Fruit fly (Drosophila melanogaster): ENCODE results near the gene eEF1alpha2.

eEF1alpha2 gene

dm6 chr3R:31709142-31709541 is 29.1 kb upstream of the eEF1alpha2 start:
- no peak for TF ChIP-seq CG17801 (GFP tag; optimal IDR thresholded peaks at IDR 0.05; ENCODE audit: partially characterized antibody)

- no peak for TF ChIP-seq CG17801 (GFP tag; optimal IDR thresholded peaks at IDR 0.05; ENCODE audit: partially characterized antibody)
Measured at dm6 chr3R:31709769-31710168, 28.5 kb upstream of the eEF1alpha2 start.

dm6 chr3R:31711270-31712029 is 26.8 kb upstream of the eEF1alpha2 start:
- TF ChIP-seq CG17801 (GFP tag; optimal IDR thresholded peaks at IDR 0.05; ENCODE audit: partially characterized antibody): no peak

- TF ChIP-seq CG17801 (GFP tag; optimal IDR thresholded peaks at IDR 0.05; ENCODE audit: partially characterized antibody): no peak
Measured at dm6 chr3R:31712585-31712984, 25.7 kb upstream of the eEF1alpha2 start.

dm6 chr3R:31713306-31714123 is 24.8 kb upstream of the eEF1alpha2 start, which contains the start of gene ttk:
ttk (plus strand) TSS chr3R:31713867.
- peak; percentile 64 for TF ChIP-seq CG17801 (GFP tag; optimal IDR thresholded peaks at IDR 0.05; ENCODE audit: partially characterized antibody)

dm6 chr3R:31714876-31715712 is 23.2 kb upstream of the eEF1alpha2 start:
- TF ChIP-seq CG17801 (GFP tag; optimal IDR thresholded peaks at IDR 0.05; ENCODE audit: partially characterized antibody): no peak

dm6 chr3R:31715713-31716024 is 22.6 kb upstream of the eEF1alpha2 start:
- TF ChIP-seq CG17801 (GFP tag; optimal IDR thresholded peaks at IDR 0.05; ENCODE audit: partially characterized antibody): no peak

- TF ChIP-seq CG17801 (GFP tag; optimal IDR thresholded peaks at IDR 0.05; ENCODE audit: partially characterized antibody): no peak
Measured at dm6 chr3R:31716265-31716664, 22.0 kb upstream of the eEF1alpha2 start.

dm6 chr3R:31717299-31718167 is 20.7 kb upstream of the eEF1alpha2 start:
- TF ChIP-seq CG17801 (GFP tag; optimal IDR thresholded peaks at IDR 0.05; ENCODE audit: partially characterized antibody): no peak

dm6 chr3R:31718168-31718565 is 20.1 kb upstream of the eEF1alpha2 start:
- no peak for TF ChIP-seq CG17801 (GFP tag; optimal IDR thresholded peaks at IDR 0.05; ENCODE audit: partially characterized antibody)

dm6 chr3R:31718967-31719366 is 19.3 kb upstream of the eEF1alpha2 start:
- TF ChIP-seq CG17801 (GFP tag; optimal IDR thresholded peaks at IDR 0.05; ENCODE audit: partially characterized antibody): no peak

- no peak for TF ChIP-seq CG17801 (GFP tag; optimal IDR thresholded peaks at IDR 0.05; ENCODE audit: partially characterized antibody)
Measured at dm6 chr3R:31719497-31719896, 18.8 kb upstream of the eEF1alpha2 start.

- TF ChIP-seq CG17801 (GFP tag; optimal IDR thresholded peaks at IDR 0.05; ENCODE audit: partially characterized antibody): no peak
Measured at dm6 chr3R:31720112-31720511, 18.2 kb upstream of the eEF1alpha2 start.

dm6 chr3R:31721466-31721865 is 16.8 kb upstream of the eEF1alpha2 start:
- TF ChIP-seq CG17801 (GFP tag; optimal IDR thresholded peaks at IDR 0.05; ENCODE audit: partially characterized antibody): no peak

Measured in ovary, adult (tissue).